Worm (Caenorhabditis elegans) whole organism, L4 larva: ENCODE results near the gene gnrr-4.
A peak's percentile ranks its signal among the peaks of the same experiment; 100 is the strongest.

Experiments used
- F49E8.2 ChIP-seq: sonication (generic microtip); optimal IDR thresholded peaks from 2 replicates; lab custom pipeline; 2016; ENCODE audit warnings: missing compliant biosample characterization, mild to moderate bottlenecking, missing genetic modification characterization, borderline replicate concordance
- T20F7.1 ChIP-seq: fragments of 200-800 bp; sonication (Bioruptor generic); optimal IDR thresholded peaks from 2 replicates; lab custom pipeline; 2018; ENCODE audit warnings: mild to moderate bottlenecking, missing genetic modification characterization, missing compliant biosample characterization
- Y105C5A.15 ChIP-seq: fragments of 200-800 bp; sonication (Bioruptor generic); IDR thresholded peaks from 2 replicates; pipeline ENCODE4 v1.3.6; 2022; ENCODE audit warnings: missing genetic modification characterization, missing compliant biosample characterization
- Y48G9A.11 ChIP-seq: fragments of 200-800 bp; sonication (Bioruptor generic); IDR thresholded peaks from 2 replicates; pipeline ENCODE4 v1.3.6; 2022; ENCODE audit warnings: missing genetic modification reagents, missing genetic modification characterization, missing compliant biosample characterization
- aha-1 ChIP-seq: fragments of 150-350 bp; peaks from one replicate; lab custom pipeline; 2014; ENCODE audit warnings: missing biosample characterization, missing genetic modification characterization
- ama-1 ChIP-seq: fragments of 150-350 bp; optimal IDR thresholded peaks from 2 replicates; lab custom pipeline; 2014; ENCODE audit warnings: inconsistent platforms, mixed read lengths
- arid-1 ChIP-seq: fragments of 200-800 bp; sonication (Bioruptor generic); conservative IDR thresholded peaks from 2 replicates; pipeline ENCODE4 v1.3.6; 2022; ENCODE audit warnings: missing genetic modification reagents, missing genetic modification characterization, missing compliant biosample characterization
- ceh-28 ChIP-seq: fragments of 150-350 bp; optimal IDR thresholded peaks from 2 replicates; lab custom pipeline; 2014; ENCODE audit warnings: missing biosample characterization, missing genetic modification reagents, missing genetic modification characterization
- ceh-44 ChIP-seq: fragments of 200-800 bp; sonication (Bioruptor generic); IDR thresholded peaks from 2 replicates; pipeline ENCODE4 v1.3.6; 2022; ENCODE audit warnings: missing genetic modification reagents, missing genetic modification characterization, missing compliant biosample characterization
- cey-2 ChIP-seq: sonication (generic microtip); optimal IDR thresholded peaks from 3 replicates; lab custom pipeline; 2017; ENCODE audit warnings: missing genetic modification characterization, mild to moderate bottlenecking, missing compliant biosample characterization, antibody characterized with exemption, borderline replicate concordance; ENCODE audit not compliant: insufficient read depth
- daf-16 ChIP-seq, 3 experiments: sonication (generic microtip); optimal IDR thresholded peaks; 2 replicates each; lab custom pipeline; 2016 to 2017; ENCODE audit warnings: missing genetic modification characterization in 3 of 3, missing genetic modification reagents in 3 of 3, mild to moderate bottlenecking in 2 of 3, missing compliant biosample characterization in 2 of 3, missing biosample characterization in 1 of 3, moderate library complexity in 1 of 3
- daf-19 ChIP-seq: fragments of 200-800 bp; sonication (Bioruptor generic); conservative IDR thresholded peaks from 2 replicates; pipeline ENCODE4 v1.3.6; 2022; ENCODE audit warnings: missing genetic modification characterization, missing compliant biosample characterization
- dmd-6 ChIP-seq: fragments of 200-800 bp; sonication (Bioruptor generic); IDR thresholded peaks from 2 replicates; pipeline ENCODE4 v1.3.6; 2022; ENCODE audit warnings: missing genetic modification reagents, missing genetic modification characterization, missing compliant biosample characterization
- dmd-9 ChIP-seq: fragments of 200-800 bp; sonication (Bioruptor generic); IDR thresholded peaks from 2 replicates; pipeline ENCODE4 v1.3.6; 2022; ENCODE audit warnings: missing genetic modification reagents, missing genetic modification characterization, missing compliant biosample characterization
- dpl-1 ChIP-seq: fragments of 150-350 bp; optimal IDR thresholded peaks from 2 replicates; lab custom pipeline; 2014; ENCODE audit warnings: missing biosample characterization, missing genetic modification reagents, missing genetic modification characterization
- duxl-1 ChIP-seq: sonication (generic microtip); optimal IDR thresholded peaks from 2 replicates; lab custom pipeline; 2016; ENCODE audit warnings: mild to moderate bottlenecking, missing genetic modification characterization, moderate library complexity, missing compliant biosample characterization; ENCODE audit not compliant: poor library complexity
- dve-1 ChIP-seq: sonication (generic microtip); optimal IDR thresholded peaks from 2 replicates; lab custom pipeline; 2017; ENCODE audit warnings: antibody characterized with exemption, mild to moderate bottlenecking, missing genetic modification characterization, missing compliant biosample characterization; ENCODE audit not compliant: insufficient read depth
- egl-43 ChIP-seq: fragments of 200-800 bp; sonication (Bioruptor generic); IDR thresholded peaks from 2 replicates; pipeline ENCODE4 v1.3.6; 2022; ENCODE audit warnings: missing genetic modification reagents, missing genetic modification characterization, missing compliant biosample characterization
- fkh-10 ChIP-seq: fragments of 150-350 bp; optimal IDR thresholded peaks from 2 replicates; lab custom pipeline; 2014; ENCODE audit warnings: missing biosample characterization, missing genetic modification reagents, missing genetic modification characterization
- fos-1 ChIP-seq: fragments of 150-350 bp; optimal IDR thresholded peaks from 2 replicates; lab custom pipeline; 2014; ENCODE audit warnings: missing biosample characterization, missing genetic modification characterization
- jun-1 ChIP-seq: fragments of 150-350 bp; optimal IDR thresholded peaks from 2 replicates; lab custom pipeline; 2014; ENCODE audit warnings: missing biosample characterization, missing genetic modification reagents, missing genetic modification characterization
- lim-7 ChIP-seq: fragments of 200-800 bp; sonication (Bioruptor generic); IDR thresholded peaks from 2 replicates; pipeline ENCODE4 v1.3.6; 2022; ENCODE audit warnings: missing genetic modification characterization, missing compliant biosample characterization
- lin-1 ChIP-seq: fragments of 200-800 bp; sonication (Bioruptor generic); IDR thresholded peaks from 2 replicates; pipeline ENCODE4 v1.3.6; 2022; ENCODE audit warnings: missing genetic modification reagents, missing genetic modification characterization, missing compliant biosample characterization
- lin-38 ChIP-seq: fragments of 200-800 bp; sonication (Bioruptor generic); IDR thresholded peaks from 2 replicates; pipeline ENCODE4 v1.3.6; 2022; ENCODE audit warnings: missing genetic modification reagents, missing genetic modification characterization, missing compliant biosample characterization
- mdt-29 ChIP-seq: fragments of 200-800 bp; sonication (Bioruptor generic); IDR thresholded peaks from 2 replicates; pipeline ENCODE4 v1.3.6; 2022; ENCODE audit warnings: missing genetic modification reagents, missing genetic modification characterization, missing compliant biosample characterization
- mes-2 ChIP-seq: sonication (generic microtip); optimal IDR thresholded peaks from 2 replicates; lab custom pipeline; 2016; ENCODE audit warnings: missing genotype, mild to moderate bottlenecking, missing genetic modification characterization, missing compliant biosample characterization; ENCODE audit not compliant: poor library complexity, severe bottlenecking
- mxl-2 ChIP-seq: fragments of 200-800 bp; sonication (Bioruptor generic); conservative IDR thresholded peaks from 2 replicates; pipeline ENCODE4 v1.3.6; 2022; ENCODE audit warnings: missing genetic modification reagents, missing genetic modification characterization, missing compliant biosample characterization
- nhr-102 ChIP-seq: sonication (generic microtip); optimal IDR thresholded peaks from 2 replicates; lab custom pipeline; 2016; ENCODE audit warnings: mild to moderate bottlenecking, missing genetic modification characterization, moderate library complexity, missing compliant biosample characterization
- nhr-237 ChIP-seq: sonication (generic microtip); optimal IDR thresholded peaks from 2 replicates; lab custom pipeline; 2017; ENCODE audit warnings: missing biosample characterization, missing genetic modification characterization
- nhr-28 ChIP-seq: fragments of 150-350 bp; optimal IDR thresholded peaks from 2 replicates; lab custom pipeline; 2014; ENCODE audit warnings: missing biosample characterization, missing genetic modification characterization
- nhr-41 ChIP-seq: fragments of 200-800 bp; sonication (Bioruptor generic); IDR thresholded peaks from 2 replicates; pipeline ENCODE4 v1.3.6; 2022; ENCODE audit warnings: missing genetic modification reagents, missing genetic modification characterization, missing compliant biosample characterization
- nhr-48 ChIP-seq: sonication (generic microtip); optimal IDR thresholded peaks from 2 replicates; lab custom pipeline; 2016; ENCODE audit warnings: mild to moderate bottlenecking, missing genetic modification characterization, missing compliant biosample characterization
- nhr-77 ChIP-seq: fragments of 150-350 bp; optimal IDR thresholded peaks from 2 replicates; lab custom pipeline; 2014; ENCODE audit warnings: missing biosample characterization, missing genetic modification characterization
- pha-4 ChIP-seq, 2 experiments: fragments of 150-350 bp in 1 of 2; fragments of 200-800 bp in 1 of 2; sonication (Bioruptor generic) in 1 of 2; IDR thresholded peaks in 1 of 2; optimal IDR thresholded peaks in 1 of 2; 2 replicates each; pipeline versions ENCODE4 v1.3.6 to Lab custom; 2014 to 2022; ENCODE audit warnings: missing genetic modification characterization in 2 of 2, missing genetic modification reagents in 2 of 2, missing biosample characterization in 1 of 2, missing compliant biosample characterization in 1 of 2
- php-3 ChIP-seq: fragments of 200-800 bp; sonication (Bioruptor generic); IDR thresholded peaks from 2 replicates; pipeline ENCODE4 v1.3.6; 2022; ENCODE audit warnings: missing genetic modification reagents, missing genetic modification characterization, missing compliant biosample characterization
- rbr-2 ChIP-seq: sonication (generic microtip); optimal IDR thresholded peaks from 2 replicates; lab custom pipeline; 2016; ENCODE audit warnings: missing genotype, missing genetic modification characterization, missing compliant biosample characterization
- saeg-2 ChIP-seq: fragments of 200-800 bp; sonication (Bioruptor generic); IDR thresholded peaks from 2 replicates; pipeline ENCODE4 v1.3.6; 2022; ENCODE audit warnings: missing genetic modification reagents, missing genetic modification characterization, missing compliant biosample characterization
- sdz-12 ChIP-seq: fragments of 200-800 bp; sonication (Bioruptor generic); optimal IDR thresholded peaks from 2 replicates; lab custom pipeline; 2018; ENCODE audit warnings: mild to moderate bottlenecking, missing genetic modification characterization, missing compliant biosample characterization
- skn-1 ChIP-seq: fragments of 150-350 bp; optimal IDR thresholded peaks from 2 replicates; lab custom pipeline; 2014; ENCODE audit warnings: missing biosample characterization, missing genetic modification characterization
- spr-1 ChIP-seq: sonication (generic microtip); optimal IDR thresholded peaks from 2 replicates; lab custom pipeline; 2016; ENCODE audit warnings: mild to moderate bottlenecking, missing genetic modification characterization, missing compliant biosample characterization
- tag-97 ChIP-seq: fragments of 200-800 bp; sonication (Bioruptor generic); IDR thresholded peaks from 2 replicates; pipeline ENCODE4 v1.3.6; 2022; ENCODE audit warnings: missing genetic modification characterization, missing compliant biosample characterization
- tra-1 ChIP-seq: fragments of 200-800 bp; sonication (Bioruptor generic); IDR thresholded peaks from 2 replicates; pipeline ENCODE4 v1.3.6; 2022; ENCODE audit warnings: missing genetic modification reagents, missing genetic modification characterization, missing compliant biosample characterization
- unc-130 ChIP-seq: sonication (generic microtip); optimal IDR thresholded peaks from 2 replicates; lab custom pipeline; 2016; ENCODE audit warnings: missing genetic modification reagents, missing genetic modification characterization, missing compliant biosample characterization
- unc-39 ChIP-seq: sonication (generic microtip); optimal IDR thresholded peaks from 2 replicates; lab custom pipeline; 2017; ENCODE audit warnings: missing biosample characterization, missing genetic modification characterization
- vab-7 ChIP-seq: fragments of 200-800 bp; sonication (Bioruptor generic); IDR thresholded peaks from 2 replicates; pipeline ENCODE4 v1.3.6; 2022; ENCODE audit warnings: missing genetic modification reagents, missing genetic modification characterization, missing compliant biosample characterization
- zfp-2 ChIP-seq: sonication (generic microtip); optimal IDR thresholded peaks from 2 replicates; lab custom pipeline; 2016; ENCODE audit warnings: mild to moderate bottlenecking, missing genetic modification characterization, missing compliant biosample characterization
- zip-11 ChIP-seq: fragments of 200-800 bp; sonication (Bioruptor generic); IDR thresholded peaks from 2 replicates; pipeline ENCODE4 v1.3.6; 2022; ENCODE audit warnings: missing genetic modification characterization, missing compliant biosample characterization
- zip-2 ChIP-seq: fragments of 150-350 bp; optimal IDR thresholded peaks from 2 replicates; lab custom pipeline; 2014; ENCODE audit warnings: missing biosample characterization, missing genetic modification characterization
- ztf-11 ChIP-seq: fragments of 150-350 bp; optimal IDR thresholded peaks from 2 replicates; lab custom pipeline; 2014; ENCODE audit warnings: missing biosample characterization, missing genetic modification characterization

gnrr-4 gene

DNA sequence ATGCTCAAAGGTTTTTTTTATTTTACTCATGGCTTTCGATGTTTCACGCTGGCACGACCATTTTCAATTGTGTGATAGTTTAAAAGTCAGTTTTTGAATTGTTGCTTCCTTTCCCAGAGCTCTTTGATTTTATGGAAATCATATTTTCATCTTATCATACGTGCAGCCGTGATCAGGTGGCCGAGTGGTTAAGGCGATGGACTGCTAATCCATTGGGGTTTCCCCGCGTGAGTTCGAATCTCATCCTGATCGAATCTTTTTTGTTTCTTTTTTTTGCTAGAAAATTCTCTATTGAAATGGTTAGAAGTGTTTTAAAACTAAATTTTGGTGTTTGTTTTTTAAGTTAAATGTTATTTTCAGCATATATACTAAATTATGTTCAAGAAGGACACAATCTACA is 33.9 kb downstream of the gnrr-4 start (continued):
- TF ChIP-seq fos-1 (tag; lab: Kevin White, UChicago) (no peak), dmd-6 (GFP tag; lab: Robert Waterston, UW) (0 out of 2 replicates have a peak, but pooled peaks have one; percentile 20), T20F7.1 (GFP tag; lab: Kevin White, UChicago) (no peak), php-3 (GFP tag; lab: Robert Waterston, UW) (no peak), Y48G9A.11 (no peak), dpl-1 (no peak), tra-1 (GFP tag; lab: Robert Waterston, UW) (peak; percentile 28; the same call in 1 of the 2 replicates), lin-38 (peak; percentile 59), zip-2 (tag; lab: Kevin White, UChicago) (no peak), unc-130 (GFP tag; lab: Kevin White, UChicago) (no peak), ceh-28 (tag; lab: Kevin White, UChicago) (no peak), zip-11 (GFP tag; lab: Robert Waterston, UW) (no peak), saeg-2 (GFP tag; lab: Robert Waterston, UW) (no peak), dve-1 (tag; lab: Kevin White, UChicago) (peak; percentile 24), nhr-28 (no peak), ceh-44 (peak; percentile 54; the same call in 1 of the 2 replicates), zfp-2 (tag; lab: Kevin White, UChicago) (no peak), lim-7 (GFP tag; lab: Robert Waterston, UW) (peak; percentile 64), cey-2 (tag; lab: Kevin White, UChicago) (no peak), F49E8.2 (tag; lab: Kevin White, UChicago) (no peak), jun-1 (tag; lab: Kevin White, UChicago) (no peak), aha-1 (peak; percentile 82), nhr-48 (tag; lab: Kevin White, UChicago) (no peak), arid-1 (GFP tag; lab: Robert Waterston, UW) (no peak), mes-2 (tag; lab: Kevin White, UChicago) (no peak), skn-1 (no peak), rbr-2 (no peak), Y105C5A.15 (GFP tag; lab: Robert Waterston, UW) (0 out of 2 replicates have a peak, but pooled peaks have one; percentile 46), mdt-29 (peak; percentile 56; the same call in 1 of the 2 replicates), egl-43 (GFP tag; lab: Robert Waterston, UW) (no peak), nhr-77 (tag; lab: Kevin White, UChicago) (no peak), pha-4 (GFP tag; IDR thresholded peaks at IDR 0.05; lab: Robert Waterston, UW) (no peak), pha-4 (tag; optimal IDR thresholded peaks at IDR 0.05; lab: Kevin White, UChicago) (no peak), daf-19 (GFP tag; lab: Robert Waterston, UW) (no peak), ztf-11 (tag; lab: Kevin White, UChicago) (no peak), sdz-12 (GFP tag; lab: Kevin White, UChicago) (no peak), daf-16 (GFP tag; optimal IDR thresholded peaks at IDR 0.05; lab: Kevin White, UChicago) (peak in 1 of 2 experiments; percentile 37), daf-16 (tag; optimal IDR thresholded peaks at IDR 0.05; lab: Kevin White, UChicago) (peak; percentile 27), unc-39 (no peak), vab-7 (peak; percentile 49; the same call in 1 of the 2 replicates), mxl-2 (GFP tag; lab: Robert Waterston, UW) (no peak), duxl-1 (tag; lab: Kevin White, UChicago) (no peak), nhr-237 (no peak), spr-1 (tag; lab: Kevin White, UChicago) (no peak), fkh-10 (GFP tag; lab: Kevin White, UChicago) (no peak), nhr-41 (GFP tag; lab: Robert Waterston, UW) (no peak), lin-1 (GFP tag; lab: Robert Waterston, UW) (no peak), nhr-102 (tag; lab: Kevin White, UChicago) (no peak), tag-97 (GFP tag; lab: Robert Waterston, UW) (no peak), ama-1 (lab: Kevin White, UChicago) (no peak), dmd-9 (GFP tag; lab: Robert Waterston, UW) (no peak)
